Worm (Caenorhabditis elegans): ENCODE measurements around the gene Y39F10C.1.
"Not testable (repeated sequence)": the region's sequence is repeated elsewhere in the genome, so short reads cannot be mapped to it uniquely, and the experiment has no call there.

DNA sequence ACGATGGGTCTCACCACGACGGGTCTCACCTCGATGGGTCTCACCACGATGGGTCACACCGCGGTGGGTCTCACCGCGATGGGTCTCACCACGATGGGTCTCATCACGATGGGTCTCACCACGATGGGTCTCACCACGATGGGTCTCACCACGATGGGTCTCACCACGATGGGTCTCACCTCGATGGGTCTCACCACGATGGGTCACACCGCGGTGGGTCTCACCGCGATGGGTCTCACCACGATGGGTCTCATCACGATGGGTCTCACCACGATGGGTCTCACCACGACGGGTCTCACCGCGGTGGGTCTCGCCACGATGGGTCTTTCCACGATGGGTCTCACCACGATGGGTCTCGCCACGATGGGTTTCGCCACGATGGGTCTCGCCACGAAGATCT, 42.3 kb upstream of the Y39F10C.1 start:
- TF ChIP-seq ekl-4 (GFP tag; IDR thresholded peaks at IDR 0.05); attf-5 (GFP tag; optimal IDR thresholded peaks at IDR 0.05); nhr-27 (tag; optimal IDR thresholded peaks at IDR 0.05); snpc-4 (GFP tag; optimal IDR thresholded peaks at IDR 0.05); snpc-4 (tag; optimal IDR thresholded peaks at IDR 0.05); hlh-12 (tag; optimal IDR thresholded peaks at IDR 0.05): not testable (repeated sequence)
